Worm (Caenorhabditis elegans) whole organism, L2 larva: Measurements from ENCODE around the gene T24B8.3.

Experiments
- C34F6.9 ChIP-seq: fragments of 150-350 bp; optimal IDR thresholded peaks from 2 replicates; lab custom pipeline; 2014; ENCODE audit warnings: missing biosample characterization, missing genetic modification characterization
- F13H6.1 ChIP-seq: sonication (generic microtip); optimal IDR thresholded peaks from 2 replicates; lab custom pipeline; 2016; ENCODE audit warnings: missing genetic modification characterization, missing compliant biosample characterization
- R02D3.7 ChIP-seq: fragments of 150-350 bp; optimal IDR thresholded peaks from 2 replicates; lab custom pipeline; 2014; ENCODE audit warnings: missing biosample characterization, missing genetic modification characterization
- Y55F3AM.14 ChIP-seq: fragments of 200-800 bp; sonication (Bioruptor generic); optimal IDR thresholded peaks from 2 replicates; lab custom pipeline; 2018; ENCODE audit warnings: mild to moderate bottlenecking, missing genetic modification characterization, missing compliant biosample characterization
- ZK546.5 ChIP-seq: sonication (generic microtip); optimal IDR thresholded peaks from 2 replicates; lab custom pipeline; 2017; ENCODE audit warnings: missing biosample characterization, missing genetic modification characterization
- alr-1 ChIP-seq: fragments of 150-350 bp; optimal IDR thresholded peaks from 2 replicates; lab custom pipeline; 2014; ENCODE audit warnings: missing biosample characterization, missing genetic modification characterization
- aly-2 ChIP-seq: fragments of 150-350 bp; optimal IDR thresholded peaks from 2 replicates; lab custom pipeline; 2014; ENCODE audit warnings: missing biosample characterization, missing genetic modification characterization
- ama-1 ChIP-seq: fragments of 150-350 bp; optimal IDR thresholded peaks from 2 replicates; lab custom pipeline; 2018; ENCODE audit warnings: inconsistent platforms
- blmp-1 ChIP-seq: sonication (generic microtip); optimal IDR thresholded peaks from 2 replicates; lab custom pipeline; 2017; ENCODE audit warnings: missing genetic modification characterization, mild to moderate bottlenecking, missing compliant biosample characterization, antibody characterized with exemption, moderate library complexity; ENCODE audit not compliant: insufficient read depth
- ceh-16 ChIP-seq: fragments of 150-350 bp; optimal IDR thresholded peaks from 2 replicates; lab custom pipeline; 2014; ENCODE audit warnings: missing biosample characterization, missing genetic modification characterization
- ceh-82 ChIP-seq: fragments of 150-350 bp; optimal IDR thresholded peaks from 2 replicates; lab custom pipeline; 2014; ENCODE audit warnings: missing biosample characterization, missing genetic modification characterization
- crh-2 ChIP-seq: sonication (generic microtip); optimal IDR thresholded peaks from 2 replicates; lab custom pipeline; 2017; ENCODE audit warnings: missing biosample characterization, missing genetic modification characterization
- dmd-4 ChIP-seq: sonication (generic microtip); optimal IDR thresholded peaks from 2 replicates; lab custom pipeline; 2017; ENCODE audit warnings: missing biosample characterization, missing genetic modification characterization
- egl-27 ChIP-seq: sonication (generic microtip); optimal IDR thresholded peaks from 3 replicates; lab custom pipeline; 2017; ENCODE audit warnings: missing biosample characterization, missing genetic modification reagents, missing genetic modification characterization
- elt-1 ChIP-seq: fragments of 150-350 bp; optimal IDR thresholded peaks from 2 replicates; lab custom pipeline; 2014; ENCODE audit warnings: missing biosample characterization, missing genetic modification characterization
- elt-3 ChIP-seq: sonication (generic microtip); optimal IDR thresholded peaks from 2 replicates; lab custom pipeline; 2017; ENCODE audit warnings: missing biosample characterization, missing genetic modification characterization
- fos-1 ChIP-seq: fragments of 150-350 bp; optimal IDR thresholded peaks from 2 replicates; lab custom pipeline; 2014; ENCODE audit warnings: missing biosample characterization, missing genetic modification characterization
- gmeb-1 ChIP-seq: fragments of 150-350 bp; optimal IDR thresholded peaks from 2 replicates; lab custom pipeline; 2014; ENCODE audit warnings: missing biosample characterization, missing genetic modification characterization
- lin-11 ChIP-seq: fragments of 150-350 bp; sonication (generic microtip); optimal IDR thresholded peaks from 2 replicates; lab custom pipeline; 2014; ENCODE audit warnings: missing biosample characterization, missing genetic modification characterization, inconsistent platforms, mixed read lengths
- lin-13 ChIP-seq: fragments of 150-350 bp; optimal IDR thresholded peaks from 2 replicates; lab custom pipeline; 2014; ENCODE audit warnings: missing biosample characterization, missing genetic modification reagents, missing genetic modification characterization
- lin-39 ChIP-seq: fragments of 150-350 bp; optimal IDR thresholded peaks from 2 replicates; lab custom pipeline; 2014; ENCODE audit warnings: missing biosample characterization, missing genetic modification reagents, missing genetic modification characterization
- lsy-2 ChIP-seq, 2 experiments: fragments of 150-350 bp in 1 of 2; sonication (generic microtip) in 1 of 2; optimal IDR thresholded peaks; 2 replicates each; lab custom pipeline; 2014 to 2017; ENCODE audit warnings: missing biosample characterization in 2 of 2, missing genetic modification characterization in 2 of 2
- mab-5 ChIP-seq: fragments of 150-350 bp; optimal IDR thresholded peaks from 2 replicates; lab custom pipeline; 2014; ENCODE audit warnings: missing biosample characterization, missing genetic modification characterization
- mbf-1 ChIP-seq: sonication (generic microtip); optimal IDR thresholded peaks from 2 replicates; lab custom pipeline; 2017; ENCODE audit warnings: missing biosample characterization, missing genetic modification characterization
- mdl-1 ChIP-seq, 2 experiments: fragments of 150-350 bp in 1 of 2; sonication (generic microtip) in 1 of 2; optimal IDR thresholded peaks; 2 replicates each; lab custom pipeline; 2017; ENCODE audit warnings: missing biosample characterization in 2 of 2, missing genetic modification characterization in 2 of 2
- nhr-10 ChIP-seq: sonication (generic microtip); optimal IDR thresholded peaks from 2 replicates; lab custom pipeline; 2017; ENCODE audit warnings: missing biosample characterization, missing genetic modification characterization
- nhr-11 ChIP-seq: fragments of 150-350 bp; optimal IDR thresholded peaks from 2 replicates; lab custom pipeline; 2014; ENCODE audit warnings: missing biosample characterization, missing genetic modification characterization
- nhr-12 ChIP-seq: fragments of 150-350 bp; optimal IDR thresholded peaks from 2 replicates; lab custom pipeline; 2014; ENCODE audit warnings: missing biosample characterization, missing genetic modification characterization
- nhr-129 ChIP-seq: fragments of 150-350 bp; optimal IDR thresholded peaks from 2 replicates; lab custom pipeline; 2014; ENCODE audit warnings: missing biosample characterization, missing genetic modification characterization
- nhr-21 ChIP-seq: fragments of 150-350 bp; optimal IDR thresholded peaks from 2 replicates; lab custom pipeline; 2014; ENCODE audit warnings: missing biosample characterization, missing genetic modification characterization
- nhr-23 ChIP-seq: fragments of 150-350 bp; optimal IDR thresholded peaks from 2 replicates; lab custom pipeline; 2014; ENCODE audit warnings: missing biosample characterization, missing genetic modification reagents, missing genetic modification characterization
- nhr-237 ChIP-seq: fragments of 150-350 bp; optimal IDR thresholded peaks from 2 replicates; lab custom pipeline; 2014; ENCODE audit warnings: missing biosample characterization, missing genetic modification characterization
- nhr-25 ChIP-seq: fragments of 150-350 bp; sonication (generic microtip); optimal IDR thresholded peaks from 3 replicates; lab custom pipeline; 2014; ENCODE audit warnings: missing biosample characterization, missing genetic modification characterization
- nhr-6 ChIP-seq: fragments of 150-350 bp; optimal IDR thresholded peaks from 2 replicates; lab custom pipeline; 2014; ENCODE audit warnings: missing biosample characterization, missing genetic modification characterization
- nhr-77 ChIP-seq: fragments of 150-350 bp; optimal IDR thresholded peaks from 2 replicates; lab custom pipeline; 2014; ENCODE audit warnings: missing biosample characterization, missing genetic modification characterization
- peb-1 ChIP-seq: fragments of 150-350 bp; optimal IDR thresholded peaks from 2 replicates; lab custom pipeline; 2014; ENCODE audit warnings: missing biosample characterization, missing genetic modification characterization
- sem-4 ChIP-seq: fragments of 150-350 bp; optimal IDR thresholded peaks from 2 replicates; lab custom pipeline; 2014; ENCODE audit warnings: missing biosample characterization, missing genetic modification reagents, missing genetic modification characterization
- skn-1 ChIP-seq: sonication (generic microtip); optimal IDR thresholded peaks from 2 replicates; lab custom pipeline; 2017; ENCODE audit warnings: missing biosample characterization, missing genetic modification characterization
- sma-3 ChIP-seq: sonication (generic microtip); optimal IDR thresholded peaks from 2 replicates; lab custom pipeline; 2016; ENCODE audit warnings: missing genetic modification reagents, missing genetic modification characterization, missing compliant biosample characterization
- sma-9 ChIP-seq, 2 experiments: fragments of 150-350 bp in 1 of 2; sonication (generic microtip) in 1 of 2; optimal IDR thresholded peaks; 2 replicates each; lab custom pipeline; 2014 to 2016; ENCODE audit warnings: missing genetic modification characterization in 2 of 2, mild to moderate bottlenecking in 1 of 2, missing biosample characterization in 1 of 2, missing compliant biosample characterization in 1 of 2, missing genetic modification reagents in 1 of 2, moderate library complexity in 1 of 2
- snpc-4 ChIP-seq: fragments of 150-350 bp; optimal IDR thresholded peaks from 2 replicates; lab custom pipeline; 2014; ENCODE audit warnings: missing biosample characterization, missing genetic modification characterization
- unc-39 ChIP-seq: fragments of 150-350 bp; optimal IDR thresholded peaks from 2 replicates; lab custom pipeline; 2014; ENCODE audit warnings: missing biosample characterization, missing genetic modification characterization
- unc-55 ChIP-seq: fragments of 150-350 bp; sonication (generic microtip); optimal IDR thresholded peaks from 3 replicates; lab custom pipeline; 2014; ENCODE audit warnings: missing biosample characterization, missing genetic modification reagents, missing genetic modification characterization
- unc-62 ChIP-seq: fragments of 150-350 bp; optimal IDR thresholded peaks from 2 replicates; lab custom pipeline; 2014; ENCODE audit warnings: missing biosample characterization, missing genetic modification reagents, missing genetic modification characterization
- zag-1 ChIP-seq: fragments of 150-350 bp; optimal IDR thresholded peaks from 2 replicates; lab custom pipeline; 2014; ENCODE audit warnings: missing biosample characterization, missing genetic modification characterization
- ztf-1 ChIP-seq: fragments of 200-800 bp; sonication (Bioruptor generic); conservative IDR thresholded peaks from 2 replicates; pipeline ENCODE4 v1.3.6; 2022; ENCODE audit warnings: missing genetic modification characterization, missing compliant biosample characterization
- ztf-11 ChIP-seq: sonication (generic microtip); optimal IDR thresholded peaks from 2 replicates; lab custom pipeline; 2017; ENCODE audit warnings: missing biosample characterization, missing genetic modification characterization
- ztf-4 ChIP-seq: fragments of 150-350 bp; optimal IDR thresholded peaks from 2 replicates; lab custom pipeline; 2014; ENCODE audit warnings: missing biosample characterization, missing genetic modification characterization

T24B8.3 gene

ce11 chrII:9063350-9063749, 2.4 kb upstream of the T24B8.3 start:
- TF ChIP-seq fos-1 (tag; lab: Kevin White, UChicago): no peak
- TF ChIP-seq elt-1 (tag; lab: Kevin White, UChicago): no peak
- TF ChIP-seq ama-1 (lab: Kevin White, UChicago): no peak
- TF ChIP-seq F13H6.1 (tag; lab: Kevin White, UChicago): no peak
- TF ChIP-seq, all 48 proteins: peak for 0

- TF ChIP-seq unc-55 (peak; percentile 8), nhr-25 (peak; percentile 40), alr-1 (tag; lab: Kevin White, UChicago) (no peak)
Measured at ce11 chrII:9062261-9062948, 1.5 kb upstream of the T24B8.3 start.

- TF ChIP-seq C34F6.9 (tag; lab: Kevin White, UChicago) (peak; percentile 80), skn-1 (tag; lab: Kevin White, UChicago) (no peak), nhr-10 (no peak), sma-9 (GFP tag; optimal IDR thresholded peaks at IDR 0.05; lab: Kevin White, UChicago) (peak; percentile 63), sma-9 (tag; optimal IDR thresholded peaks at IDR 0.05; lab: Kevin White, UChicago) (no peak), nhr-12 (tag; lab: Kevin White, UChicago) (no peak), unc-62 (GFP tag; lab: Kevin White, UChicago) (no peak), ama-1 (lab: Kevin White, UChicago) (peak; percentile 32), lin-13 (peak; percentile 32), egl-27 (tag; lab: Kevin White, UChicago) (peak; percentile 54), ceh-82 (tag; lab: Kevin White, UChicago) (no peak), unc-39 (no peak), nhr-25 (peak; percentile 30), nhr-77 (tag; lab: Kevin White, UChicago) (no peak), alr-1 (tag; lab: Kevin White, UChicago) (no peak), nhr-21 (no peak), lsy-2 (tag; optimal IDR thresholded peaks at IDR 0.05; lab: Kevin White, UChicago) (peak; percentile 43 to 84), Y55F3AM.14 (GFP tag; lab: Kevin White, UChicago) (no peak), gmeb-1 (tag; lab: Kevin White, UChicago) (peak; percentile 40), nhr-6 (tag; lab: Kevin White, UChicago) (no peak), elt-3 (tag; lab: Kevin White, UChicago) (no peak), peb-1 (tag; lab: Kevin White, UChicago) (no peak), snpc-4 (no peak), ztf-4 (peak; percentile 71), blmp-1 (tag; lab: Kevin White, UChicago) (no peak), unc-55 (peak; percentile 81), zag-1 (peak; percentile 79), crh-2 (peak; percentile 61), nhr-23 (no peak), lin-11 (tag; lab: Kevin White, UChicago) (peak; percentile 71), sem-4 (tag; lab: Kevin White, UChicago) (peak; percentile 40), ZK546.5 (no peak), aly-2 (tag; lab: Kevin White, UChicago) (no peak), nhr-129 (tag; lab: Kevin White, UChicago) (peak; percentile 95), ceh-16 (tag; lab: Kevin White, UChicago) (peak; percentile 24), F13H6.1 (tag; lab: Kevin White, UChicago) (peak; percentile 84), dmd-4 (no peak), mbf-1 (no peak), elt-1 (tag; lab: Kevin White, UChicago) (no peak), mdl-1 (tag; optimal IDR thresholded peaks at IDR 0.05; lab: Kevin White, UChicago) (peak; percentile 19 to 52), ztf-11 (tag; lab: Kevin White, UChicago) (no peak), nhr-237 (tag; lab: Kevin White, UChicago) (no peak), sma-3 (peak; percentile 40), mab-5 (tag; lab: Kevin White, UChicago) (peak; percentile 40), fos-1 (tag; lab: Kevin White, UChicago) (peak; percentile 62), ztf-1 (GFP tag; lab: Robert Waterston, UW) (no peak), R02D3.7 (no peak), lin-39 (no peak), nhr-11 (tag; lab: Kevin White, UChicago) (no peak)
Measured at ce11 chrII:9061557-9062183, 733 bp upstream of the T24B8.3 start.
